Worm (Caenorhabditis elegans): Measurements from ENCODE around the gene mcm-2.

Gene mcm-2

ce11 chrII:11952963-11953362 lies 53.5 kb downstream of the mcm-2 start:
- TF ChIP-seq tra-1 (GFP tag; IDR thresholded peaks at IDR 0.05) (no peak), lin-13 (GFP tag; optimal IDR thresholded peaks at IDR 0.05) (no peak), duxl-1 (tag; optimal IDR thresholded peaks at IDR 0.05; ENCODE audit: poor library complexity) (no peak), daf-12 (tag; optimal IDR thresholded peaks at IDR 0.05) (no peak), gei-8 (GFP tag; optimal IDR thresholded peaks at IDR 0.05) (no peak), ctbp-1 (GFP tag; IDR thresholded peaks at IDR 0.05) (no peak), ZK546.5 (tag; optimal IDR thresholded peaks at IDR 0.05) (no peak), nhr-6 (tag; optimal IDR thresholded peaks at IDR 0.05) (no peak)
